Worm (Caenorhabditis elegans) whole organism, late embryonic: ENCODE results near the gene msp-40.

ENCODE experiments used
- F13H6.1 ChIP-seq: sonication (generic microtip); optimal IDR thresholded peaks from 2 replicates; lab custom pipeline; 2016; ENCODE audit warnings: missing genetic modification characterization, missing compliant biosample characterization
- K09A11.1 ChIP-seq: sonication (generic microtip); optimal IDR thresholded peaks from 2 replicates; lab custom pipeline; 2017; ENCODE audit warnings: antibody characterized with exemption, mild to moderate bottlenecking, missing genetic modification characterization, missing compliant biosample characterization; ENCODE audit not compliant: insufficient read depth
- T23F11.4 ChIP-seq: fragments of 200-800 bp; sonication (Bioruptor generic); optimal IDR thresholded peaks from 2 replicates; lab custom pipeline; 2018; ENCODE audit warnings: mild to moderate bottlenecking, missing genetic modification characterization, missing compliant biosample characterization
- ama-1 ChIP-seq: fragments of 150-350 bp; optimal IDR thresholded peaks from 2 replicates; lab custom pipeline; 2014
- ceh-31 ChIP-seq: sonication (generic microtip); optimal IDR thresholded peaks from 2 replicates; lab custom pipeline; 2016; ENCODE audit warnings: missing genetic modification characterization, missing compliant biosample characterization
- dmd-4 ChIP-seq: sonication (generic microtip); optimal IDR thresholded peaks from 2 replicates; lab custom pipeline; 2016; ENCODE audit warnings: borderline replicate concordance, missing genetic modification characterization, missing compliant biosample characterization
- fkh-10 ChIP-seq: fragments of 150-350 bp; optimal IDR thresholded peaks from 2 replicates; lab custom pipeline; 2014; ENCODE audit warnings: missing biosample characterization, missing genetic modification reagents, missing genetic modification characterization
- fkh-6 ChIP-seq: sonication (generic microtip); optimal IDR thresholded peaks from 2 replicates; lab custom pipeline; 2016; ENCODE audit warnings: missing genetic modification characterization, missing compliant biosample characterization
- hlh-13 ChIP-seq: fragments of 200-800 bp; sonication (Bioruptor generic); optimal IDR thresholded peaks from 2 replicates; lab custom pipeline; 2018; ENCODE audit warnings: mild to moderate bottlenecking, missing genetic modification characterization, missing compliant biosample characterization
- odd-2 ChIP-seq: sonication (generic microtip); optimal IDR thresholded peaks from 2 replicates; lab custom pipeline; 2017; ENCODE audit warnings: antibody characterized with exemption, mild to moderate bottlenecking, missing genetic modification characterization, missing compliant biosample characterization
- syd-9 ChIP-seq: sonication (generic microtip); optimal IDR thresholded peaks from 2 replicates; lab custom pipeline; 2016; ENCODE audit warnings: mild to moderate bottlenecking, missing genetic modification characterization, moderate library complexity, missing compliant biosample characterization
- unc-3 ChIP-seq, 2 experiments: fragments of 200-800 bp in 1 of 2; sonication (Bioruptor generic) in 1 of 2; sonication (generic microtip) in 1 of 2; conservative IDR thresholded peaks in 1 of 2; optimal IDR thresholded peaks in 1 of 2; 2 replicates each; pipeline versions ENCODE4 v1.3.6 to Lab custom; 2016 to 2022; ENCODE audit warnings: missing compliant biosample characterization in 2 of 2, missing genetic modification characterization in 2 of 2, missing genetic modification reagents in 1 of 2

ce11 chrII:4822610-4823009, 2.6 kb upstream of the msp-40 start:
- TF ChIP-seq T23F11.4 (no peak), syd-9 (tag; lab: Kevin White, UChicago) (no peak), fkh-10 (GFP tag; lab: Kevin White, UChicago) (no peak), ama-1 (lab: Kevin White, UChicago) (no peak), unc-3 (GFP tag; conservative IDR thresholded peaks at IDR 0.05; lab: Robert Waterston, UW) (no peak), unc-3 (tag; optimal IDR thresholded peaks at IDR 0.05; lab: Kevin White, UChicago) (no peak), dmd-4 (tag; lab: Kevin White, UChicago) (no peak), odd-2 (tag; lab: Kevin White, UChicago) (no peak), F13H6.1 (no peak), fkh-6 (tag; lab: Kevin White, UChicago) (no peak), ceh-31 (tag; lab: Kevin White, UChicago) (no peak), K09A11.1 (no peak), hlh-13 (GFP tag; lab: Kevin White, UChicago) (no peak)
